Fruit fly (Drosophila melanogaster): ENCODE results near the gene bumpel.
A peak's percentile ranks its signal among the peaks of the same experiment; 100 is the strongest.

bumpel gene

dm6 chr3R:11454210-11454904 lies 35.9 kb upstream of the bumpel start (continued):
- no peak for TF ChIP-seq fd85E (GFP tag; optimal IDR thresholded peaks at IDR 0.05)
- no peak for TF ChIP-seq CG1621 (tag; optimal IDR thresholded peaks at IDR 0.05)
- TF ChIP-seq cyc (GFP tag; optimal IDR thresholded peaks at IDR 0.05), result peak; percentile 68
- no peak for TF ChIP-seq CG6808 (GFP tag; optimal IDR thresholded peaks at IDR 0.05)
- peak; percentile 83 for TF ChIP-seq Eip78C (GFP tag)
- peak; percentile 42 for TF ChIP-seq vri (GFP tag; optimal IDR thresholded peaks at IDR 0.05)
- peak; percentile 49 for TF ChIP-seq Sox14 (GFP tag; optimal IDR thresholded peaks at IDR 0.05)
- peak; percentile 8 for TF ChIP-seq CG16779 (tag; optimal IDR thresholded peaks at IDR 0.05)
- TF ChIP-seq CG10631 (GFP tag; optimal IDR thresholded peaks at IDR 0.05), result peak; percentile 27
- peak; percentile 56 for TF ChIP-seq Sox15 (GFP tag; optimal IDR thresholded peaks at IDR 0.05)
- TF ChIP-seq Eip93F (GFP tag; optimal IDR thresholded peaks at IDR 0.05), result no peak
- peak; percentile 52 for TF ChIP-seq pdm3 (GFP tag; optimal IDR thresholded peaks at IDR 0.05)
- no peak for TF ChIP-seq CG6276 (GFP tag; optimal IDR thresholded peaks at IDR 0.05)
- peak; percentile 76 for TF ChIP-seq esn (GFP tag; optimal IDR thresholded peaks at IDR 0.05)
- TF ChIP-seq achi (GFP tag; optimal IDR thresholded peaks at IDR 0.05), result peak; percentile 31
- TF ChIP-seq fd59A (GFP tag; optimal IDR thresholded peaks at IDR 0.05), result no peak
- no peak for TF ChIP-seq salr (GFP tag; optimal IDR thresholded peaks at IDR 0.05)
- no peak for TF ChIP-seq CG9139 (GFP tag; optimal IDR thresholded peaks at IDR 0.05)
- peak; percentile 90 for TF ChIP-seq fkh (GFP tag; optimal IDR thresholded peaks at IDR 0.05)
- peak; percentile 72 for TF ChIP-seq CG31627 (GFP tag; optimal IDR thresholded peaks at IDR 0.05)
- peak; percentile 36 for TF ChIP-seq Eip75B (GFP tag; optimal IDR thresholded peaks at IDR 0.05)
- peak; percentile 1 for TF ChIP-seq Blimp-1 (GFP tag; optimal IDR thresholded peaks at IDR 0.05)
- peak; percentile 76 for TF ChIP-seq lz (GFP tag; optimal IDR thresholded peaks at IDR 0.05)
- TF ChIP-seq Ets21C (GFP tag; optimal IDR thresholded peaks at IDR 0.05), result peak; percentile 45
- no peak for TF ChIP-seq Ets96B (tag; optimal IDR thresholded peaks at IDR 0.05)
- TF ChIP-seq CG6854 (GFP tag; optimal IDR thresholded peaks at IDR 0.05), result no peak
- TF ChIP-seq CG11902 (GFP tag; optimal IDR thresholded peaks at IDR 0.05), result peak; percentile 59
- TF ChIP-seq Hr38 (GFP tag; optimal IDR thresholded peaks at IDR 0.05), result no peak
- no peak for TF ChIP-seq Lpt (GFP tag; optimal IDR thresholded peaks at IDR 0.05)
- peak; percentile 56 for TF ChIP-seq CG4318 (GFP tag; optimal IDR thresholded peaks at IDR 0.05)
- TF ChIP-seq net (GFP tag; optimal IDR thresholded peaks at IDR 0.05), result peak; percentile 33
- TF ChIP-seq svp (GFP tag), result peak; percentile 89

- TF ChIP-seq Eip78C (GFP tag), result peak; percentile 24
- no peak for TF ChIP-seq dac (GFP tag; optimal IDR thresholded peaks at IDR 0.05)
- no peak for TF ChIP-seq Gug (GFP tag; IDR thresholded peaks at IDR 0.05)
- peak; percentile 7 for TF ChIP-seq fkh (GFP tag; optimal IDR thresholded peaks at IDR 0.05)
- no peak for TF ChIP-seq CG16779 (tag; optimal IDR thresholded peaks at IDR 0.05)
- peak; percentile 94 for TF ChIP-seq svp (GFP tag)
- TF ChIP-seq Hr38 (GFP tag; optimal IDR thresholded peaks at IDR 0.05), result no peak
- no peak for TF ChIP-seq Eip93F (GFP tag; optimal IDR thresholded peaks at IDR 0.05)
- TF ChIP-seq Hr4 (GFP tag; optimal IDR thresholded peaks at IDR 0.05), result no peak
- no peak for TF ChIP-seq achi (GFP tag; optimal IDR thresholded peaks at IDR 0.05)
- no peak for TF ChIP-seq Hr39 (GFP tag; optimal IDR thresholded peaks at IDR 0.05)
- TF ChIP-seq lz (GFP tag; optimal IDR thresholded peaks at IDR 0.05), result no peak
- TF ChIP-seq CG32006 (GFP tag; optimal IDR thresholded peaks at IDR 0.05), result peak; percentile 12
Measured at dm6 chr3R:11452041-11452440, 33.6 kb upstream of the bumpel start.

dm6 chr3R:11451207-11451841 lies 32.9 kb upstream of the bumpel start, which contains the start of gene sals:
TSS of gene sals (minus strand) at chr3R:11451791.
- peak; percentile 82 for TF ChIP-seq svp (GFP tag)
- TF ChIP-seq dac (GFP tag; optimal IDR thresholded peaks at IDR 0.05), result no peak
